Worm (Caenorhabditis elegans) whole organism, midembryonic: Measurements from ENCODE around the gene C02E7.6.

Experiments
- flt-1 ChIP-seq: fragments of 200-800 bp; sonication (Bioruptor generic); IDR thresholded peaks from 2 replicates; pipeline ENCODE4 v1.3.6; 2022; ENCODE audit warnings: missing genetic modification characterization, missing compliant biosample characterization
- klf-2 ChIP-seq: fragments of 200-800 bp; sonication (Bioruptor generic); conservative IDR thresholded peaks from 2 replicates; pipeline ENCODE4 v1.3.6; 2022; ENCODE audit warnings: missing genetic modification reagents, missing genetic modification characterization, missing compliant biosample characterization
- med-1 ChIP-seq: sonication (generic microtip); optimal IDR thresholded peaks from 2 replicates; lab custom pipeline; 2017; ENCODE audit warnings: missing genetic modification characterization, mild to moderate bottlenecking, missing compliant biosample characterization, antibody characterized with exemption, missing genetic modification reagents; ENCODE audit not compliant: insufficient read depth
- ref-1 ChIP-seq: fragments of 200-800 bp; sonication (Bioruptor generic); conservative IDR thresholded peaks from 2 replicates; pipeline ENCODE4 v1.3.6; 2022; ENCODE audit warnings: missing genetic modification reagents, missing genetic modification characterization, missing compliant biosample characterization
- ztf-23 ChIP-seq: fragments of 200-800 bp; sonication (Bioruptor generic); IDR thresholded peaks from 2 replicates; pipeline ENCODE4 v1.3.6; 2022; ENCODE audit warnings: missing genetic modification reagents, missing genetic modification characterization, missing compliant biosample characterization
- ztf-29 ChIP-seq: fragments of 200-800 bp; sonication (Bioruptor generic); IDR thresholded peaks from 2 replicates; pipeline ENCODE4 v1.3.6; 2022; ENCODE audit warnings: missing genetic modification reagents, missing genetic modification characterization, missing compliant biosample characterization

- 0 out of 2 replicates have a peak, but pooled peaks have one; percentile 9 for TF ChIP-seq ztf-29
- TF ChIP-seq ztf-23 (GFP tag; lab: Robert Waterston, UW), result no peak
- TF ChIP-seq klf-2 (GFP tag; lab: Robert Waterston, UW), result no peak
- no peak for TF ChIP-seq med-1 (GFP tag; lab: Kevin White, UChicago)
- TF ChIP-seq flt-1 (GFP tag; lab: Robert Waterston, UW), result no peak
- TF ChIP-seq ref-1, result no peak
Measured at ce11 chrV:4962968-4963367, 44.0 kb downstream of the C02E7.6 start, which contains the start of gene tam-1.
